Fruit fly (Drosophila melanogaster) whole organism, pupa: Measurements from ENCODE around the gene CG7550.

Experiments used
- CG10348 ChIP-seq: fragments of 200-800 bp; sonication (Bioruptor generic); IDR thresholded peaks from 2 replicates; pipeline ENCODE4 v1.3.6; 2022; ENCODE audit warnings: missing biosample characterization, missing genetic modification characterization
- CG12605 ChIP-seq: fragments of 200-800 bp; sonication (Bioruptor generic); IDR thresholded peaks from 2 replicates; pipeline ENCODE4 v1.3.6; 2022; ENCODE audit warnings: missing biosample characterization, missing genetic modification characterization
- CG13204 ChIP-seq: fragments of 200-800 bp; sonication (Bioruptor generic); optimal IDR thresholded peaks from 2 replicates; lab custom pipeline; 2018; ENCODE audit warnings: missing biosample characterization, mild to moderate bottlenecking, missing genetic modification characterization, moderate library complexity
- CG14655 ChIP-seq: fragments of 200-800 bp; sonication (Bioruptor generic); optimal IDR thresholded peaks from 3 replicates; lab custom pipeline; 2017; ENCODE audit warnings: mild to moderate bottlenecking, missing biosample characterization, missing genetic modification reagents, missing genetic modification characterization
- CG15710 ChIP-seq: fragments of 200-800 bp; sonication (Bioruptor generic); optimal IDR thresholded peaks from 2 replicates; lab custom pipeline; 2018; ENCODE audit warnings: missing biosample characterization, mild to moderate bottlenecking, missing genetic modification characterization, moderate library complexity
- CG17806 ChIP-seq: fragments of 200-800 bp; sonication (Bioruptor generic); optimal IDR thresholded peaks from 2 replicates; lab custom pipeline; 2018; ENCODE audit warnings: missing biosample characterization, mild to moderate bottlenecking, missing genetic modification characterization, moderate library complexity
- CG32121 ChIP-seq: fragments of 200-800 bp; sonication (Bioruptor generic); IDR thresholded peaks from 2 replicates; pipeline ENCODE4 v1.3.6; 2022; ENCODE audit warnings: missing biosample characterization, missing genetic modification characterization
- CG34367 ChIP-seq: fragments of 200-800 bp; sonication (Bioruptor generic); optimal IDR thresholded peaks from 2 replicates; lab custom pipeline; 2018; ENCODE audit warnings: missing biosample characterization, mild to moderate bottlenecking, missing genetic modification characterization
- CG4496 ChIP-seq: fragments of 200-800 bp; sonication (Bioruptor generic); IDR thresholded peaks from 3 replicates; pipeline ENCODE4 v1.3.6; 2022; ENCODE audit warnings: missing biosample characterization, missing genetic modification characterization
- CG8159 ChIP-seq: fragments of 200-800 bp; sonication (Bioruptor generic); optimal IDR thresholded peaks from 3 replicates; lab custom pipeline; 2018; ENCODE audit warnings: missing biosample characterization, mild to moderate bottlenecking, missing genetic modification characterization, moderate library complexity
- CG8301 ChIP-seq: fragments of 200-800 bp; sonication (Bioruptor generic); optimal IDR thresholded peaks from 2 replicates; lab custom pipeline; 2018; ENCODE audit warnings: missing biosample characterization, mild to moderate bottlenecking, missing genetic modification characterization
- CG9948 ChIP-seq: fragments of 200-800 bp; sonication (Bioruptor generic); optimal IDR thresholded peaks from 2 replicates; lab custom pipeline; 2018; ENCODE audit warnings: missing biosample characterization, mild to moderate bottlenecking, missing genetic modification characterization, moderate library complexity
- D1 ChIP-seq: fragments of 200-800 bp; sonication (Bioruptor generic); optimal IDR thresholded peaks from 2 replicates; lab custom pipeline; 2018; ENCODE audit warnings: missing biosample characterization, mild to moderate bottlenecking, missing genetic modification characterization, moderate library complexity
- EcR ChIP-seq: fragments of 200-800 bp; sonication (Bioruptor generic); optimal IDR thresholded peaks from 3 replicates; lab custom pipeline; 2019; ENCODE audit warnings: missing biosample characterization, missing genetic modification characterization, mild to moderate bottlenecking, moderate library complexity, missing genetic modification reagents
- Ets98B ChIP-seq: fragments of 200-800 bp; sonication (Bioruptor generic); IDR thresholded peaks from 2 replicates; pipeline ENCODE4 v1.3.6; 2022; ENCODE audit warnings: missing biosample characterization, missing genetic modification characterization
- Pif1A ChIP-seq: fragments of 200-800 bp; sonication (Bioruptor generic); optimal IDR thresholded peaks from 3 replicates; lab custom pipeline; 2016; ENCODE audit warnings: missing biosample characterization, missing genetic modification characterization
- Pif1B ChIP-seq: fragments of 200-800 bp; sonication (Bioruptor generic); optimal IDR thresholded peaks from 3 replicates; lab custom pipeline; 2016; ENCODE audit warnings: missing biosample characterization, missing genetic modification characterization
- Snoo ChIP-seq: fragments of 200-800 bp; sonication (Bioruptor generic); optimal IDR thresholded peaks from 3 replicates; lab custom pipeline; 2017; ENCODE audit warnings: missing biosample characterization, mild to moderate bottlenecking, missing genetic modification characterization, inconsistent platforms
- fd96Ca ChIP-seq: fragments of 200-800 bp; sonication (Bioruptor generic); IDR thresholded peaks from 3 replicates; pipeline ENCODE4 v1.3.6; 2022; ENCODE audit warnings: missing biosample characterization, missing genetic modification characterization
- gl ChIP-seq: fragments of 200-800 bp; sonication (Bioruptor generic); optimal IDR thresholded peaks from 2 replicates; lab custom pipeline; 2018; ENCODE audit warnings: missing biosample characterization, mild to moderate bottlenecking, missing genetic modification characterization
- rn ChIP-seq: fragments of 200-800 bp; sonication (Bioruptor generic); IDR thresholded peaks from 2 replicates; pipeline ENCODE4 v1.3.6; 2022; ENCODE audit warnings: missing biosample characterization, missing genetic modification characterization

Gene CG7550

DNA sequence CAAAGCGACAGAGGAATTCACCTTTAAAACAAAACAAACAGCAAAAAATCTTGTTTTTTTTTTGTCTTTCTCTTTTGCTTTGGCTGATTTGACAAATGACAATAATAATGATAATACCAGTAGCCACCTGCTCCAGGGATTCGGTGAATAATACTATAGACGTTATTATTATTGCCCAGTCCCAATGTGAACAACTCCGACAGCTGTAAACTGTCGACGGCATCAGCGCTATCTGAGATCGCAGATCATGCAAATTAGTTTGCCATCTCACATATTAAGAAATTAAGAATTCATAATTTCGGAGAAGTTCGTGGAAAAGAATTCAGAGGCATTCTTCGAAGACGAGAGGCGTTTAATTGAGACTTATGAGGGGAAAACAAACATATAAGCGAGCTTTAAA is 38.1 kb downstream of the CG7550 start:
- no peak for TF ChIP-seq CG14655
- TF ChIP-seq CG15710 (tag; lab: Kevin White, UChicago): no peak
- no peak for TF ChIP-seq D1 (tag; lab: Kevin White, UChicago)
- no peak for TF ChIP-seq gl
- TF ChIP-seq Pif1A (GFP tag; lab: Kevin White, UChicago): no peak
- no peak for TF ChIP-seq Pif1B (GFP tag; lab: Kevin White, UChicago)
- no peak for TF ChIP-seq CG8159 (tag; lab: Kevin White, UChicago)
- TF ChIP-seq CG32121: no peak

DNA sequence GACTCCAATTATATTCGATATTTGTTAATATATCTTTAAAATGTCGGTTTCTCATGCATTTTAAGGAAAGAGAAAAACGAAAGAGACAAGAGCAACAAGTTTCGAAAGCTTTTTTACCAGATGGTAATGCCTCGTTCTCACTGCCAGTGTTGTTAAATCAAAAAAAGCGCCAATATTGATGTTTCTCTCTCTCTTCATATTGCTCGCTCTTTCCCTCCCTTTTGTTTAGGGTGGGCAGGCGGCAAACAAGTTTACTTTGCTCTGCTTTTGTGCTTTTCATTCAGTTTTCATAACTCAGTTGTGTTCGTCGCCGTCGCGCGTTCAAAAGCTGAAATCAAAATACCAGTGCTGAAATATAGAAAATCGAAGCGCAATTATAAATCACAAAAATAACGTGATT is 42.5 kb downstream of the CG7550 start:
- TF ChIP-seq Snoo (tag; lab: Kevin White, UChicago) (peak; percentile 59), Ets98B (GFP tag; lab: Robert Waterston, UW) (peak; percentile 74; the same call in 1 of the 2 replicates), EcR (GFP tag; lab: Kevin White, UChicago) (peak; percentile 28), Pif1B (GFP tag; lab: Kevin White, UChicago) (peak; percentile 66), Pif1A (GFP tag; lab: Kevin White, UChicago) (peak; percentile 75), gl (no peak), CG8301 (peak; percentile 11), CG4496 (peak; percentile 49; the same call in 1 of the 3 replicates), CG32121 (peak; percentile 21; the same call in 1 of the 2 replicates), CG8159 (tag; lab: Kevin White, UChicago) (peak; percentile 49), CG12605 (GFP tag; lab: Robert Waterston, UW) (peak; percentile 72), CG13204 (no peak), D1 (tag; lab: Kevin White, UChicago) (no peak), rn (GFP tag; lab: Robert Waterston, UW) (no peak), CG34367 (peak; percentile 14), CG15710 (tag; lab: Kevin White, UChicago) (peak; percentile 2)

DNA sequence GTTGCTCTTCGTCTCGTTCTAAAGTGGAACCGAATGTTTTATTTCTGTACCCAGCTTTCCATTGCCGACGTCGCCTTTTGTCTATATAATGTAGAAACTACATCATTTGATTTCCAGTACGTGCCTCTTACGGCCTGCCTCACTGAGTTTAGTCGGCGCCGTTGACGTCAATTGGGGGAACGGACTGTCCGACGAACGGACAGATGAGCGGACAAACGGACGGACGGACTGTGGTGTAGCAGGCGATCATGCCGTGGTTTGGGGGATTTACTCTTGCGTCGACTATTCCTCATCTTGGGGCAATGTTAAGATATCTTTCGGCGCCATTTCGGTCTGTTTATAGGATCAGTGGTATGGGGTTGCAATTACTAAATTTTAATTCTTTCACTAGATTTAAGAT is 43.5 kb downstream of the CG7550 start:
- no peak for TF ChIP-seq Snoo (tag; lab: Kevin White, UChicago)
- no peak for TF ChIP-seq CG8301
- no peak for TF ChIP-seq fd96Ca (GFP tag; lab: Robert Waterston, UW)
- no peak for TF ChIP-seq CG8159 (tag; lab: Kevin White, UChicago)
- no peak for TF ChIP-seq CG34367

DNA sequence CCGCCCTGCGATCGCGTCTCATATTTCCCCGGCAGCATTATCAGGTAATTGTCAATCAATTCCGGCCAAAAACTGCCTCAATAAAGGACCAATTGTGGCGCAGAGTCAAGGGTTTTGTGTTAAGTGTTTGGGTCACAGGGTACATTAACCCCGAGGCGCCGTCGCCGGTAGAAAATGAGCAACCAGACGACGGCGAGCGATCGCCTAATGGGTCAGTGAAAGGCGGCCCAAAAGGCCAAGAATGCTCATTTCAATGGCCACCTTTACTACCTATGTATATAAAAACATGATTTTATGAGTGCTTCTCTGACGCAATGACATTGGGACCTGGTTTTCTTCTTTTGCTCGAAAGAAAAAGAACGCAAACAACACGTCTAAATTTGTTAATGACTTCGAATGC is 44.7 kb downstream of the CG7550 start:
- TF ChIP-seq gl (no peak), Ets98B (GFP tag; lab: Robert Waterston, UW) (no peak), CG12605 (GFP tag; lab: Robert Waterston, UW) (no peak), CG34367 (no peak), Pif1B (GFP tag; lab: Kevin White, UChicago) (no peak)

DNA sequence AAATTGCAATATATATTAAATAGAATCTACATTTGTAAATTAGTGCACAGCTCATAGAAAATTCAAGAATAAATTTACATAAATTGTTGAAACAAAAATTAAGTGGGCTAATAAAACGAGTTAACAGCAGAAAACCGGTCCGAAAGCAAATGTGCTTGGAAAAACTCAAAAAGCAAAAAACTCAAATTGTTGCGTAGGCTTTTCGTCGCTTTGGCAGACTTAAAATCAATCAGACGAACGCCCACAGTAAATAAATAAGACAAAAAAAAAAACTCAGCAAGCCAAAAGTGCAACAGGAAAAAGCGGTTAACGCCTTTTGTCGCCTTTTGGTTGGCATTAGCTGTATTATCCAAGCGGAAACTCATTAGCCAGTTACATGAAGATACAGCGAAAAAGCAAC is 46.4 kb downstream of the CG7550 start:
- TF ChIP-seq CG14655 (no peak), CG8301 (no peak), CG8159 (tag; lab: Kevin White, UChicago) (no peak), D1 (tag; lab: Kevin White, UChicago) (no peak), CG4496 (no peak), Snoo (tag; lab: Kevin White, UChicago) (no peak), CG17806 (tag; lab: Kevin White, UChicago) (no peak), Ets98B (GFP tag; lab: Robert Waterston, UW) (no peak), CG34367 (no peak), EcR (GFP tag; lab: Kevin White, UChicago) (no peak), CG10348 (GFP tag; lab: Robert Waterston, UW) (no peak), rn (GFP tag; lab: Robert Waterston, UW) (no peak), CG13204 (no peak), CG12605 (GFP tag; lab: Robert Waterston, UW) (no peak), gl (no peak), CG9948 (tag; lab: Kevin White, UChicago) (no peak), Pif1A (GFP tag; lab: Kevin White, UChicago) (no peak), CG32121 (no peak), fd96Ca (GFP tag; lab: Robert Waterston, UW) (no peak)

DNA sequence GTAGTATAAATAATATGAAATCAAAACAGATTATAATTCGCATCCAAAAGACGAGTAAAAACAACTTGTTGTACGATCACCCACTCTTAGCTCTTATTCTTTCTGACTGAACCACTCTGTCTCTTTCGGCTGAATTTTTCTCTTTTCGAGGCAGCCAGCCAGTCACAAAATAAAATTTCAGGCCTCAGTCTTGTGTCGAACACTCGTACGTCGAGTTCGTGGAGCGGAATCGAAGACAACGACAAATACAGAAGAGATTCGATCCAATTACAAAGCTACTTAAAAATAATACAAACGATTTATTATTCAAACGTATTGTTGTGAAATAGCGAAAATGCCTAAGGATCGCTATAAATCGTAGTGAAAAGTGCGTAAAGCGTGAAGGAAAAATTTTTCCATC is 47.1 kb downstream of the CG7550 start:
- TF ChIP-seq Pif1B (GFP tag; lab: Kevin White, UChicago): peak; percentile 39
- no peak for TF ChIP-seq CG9948 (tag; lab: Kevin White, UChicago)
- peak; percentile 12 for TF ChIP-seq D1 (tag; lab: Kevin White, UChicago)
- TF ChIP-seq CG32121: 0 out of 2 replicates have a peak, but pooled peaks have one; percentile 20
- TF ChIP-seq CG12605 (GFP tag; lab: Robert Waterston, UW): peak; percentile 40
- TF ChIP-seq CG34367: no peak
- no peak for TF ChIP-seq CG14655
- peak; percentile 64; the same call in 2 of the 3 replicates for TF ChIP-seq CG4496
- peak; percentile 12 for TF ChIP-seq Snoo (tag; lab: Kevin White, UChicago)
- no peak for TF ChIP-seq CG13204
- TF ChIP-seq Ets98B (GFP tag; lab: Robert Waterston, UW): peak; percentile 51; the same call in 1 of the 2 replicates
- TF ChIP-seq EcR (GFP tag; lab: Kevin White, UChicago): peak; percentile 35
- no peak for TF ChIP-seq CG15710 (tag; lab: Kevin White, UChicago)
- TF ChIP-seq Pif1A (GFP tag; lab: Kevin White, UChicago): peak; percentile 5
- TF ChIP-seq CG8301: peak; percentile 20
- TF ChIP-seq, all 21 proteins: peak for 10

DNA sequence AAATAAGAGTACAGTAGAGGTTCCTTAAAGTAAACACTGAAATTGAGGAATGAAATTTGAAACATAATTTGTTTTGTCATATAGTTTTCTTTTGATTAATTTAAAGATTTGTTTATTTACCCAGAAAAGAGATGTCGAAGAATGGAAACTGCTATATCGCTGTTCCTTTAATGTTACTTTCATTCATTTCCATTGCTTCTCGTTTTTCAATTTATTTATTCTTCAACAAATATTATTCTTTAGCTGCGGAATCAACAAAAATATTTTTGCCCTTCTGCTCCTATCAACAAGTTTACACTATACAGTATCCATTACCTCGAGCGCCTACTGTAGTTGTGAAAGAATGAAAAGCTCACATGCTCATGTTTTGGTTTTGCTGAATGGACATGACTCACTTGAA is 48.2 kb downstream of the CG7550 start:
- TF ChIP-seq CG12605 (GFP tag; lab: Robert Waterston, UW) (no peak), gl (no peak), Pif1A (GFP tag; lab: Kevin White, UChicago) (peak; percentile 16), fd96Ca (GFP tag; lab: Robert Waterston, UW) (no peak), CG4496 (0 out of 3 replicates have a peak, but pooled peaks have one; percentile 27), EcR (GFP tag; lab: Kevin White, UChicago) (no peak), rn (GFP tag; lab: Robert Waterston, UW) (no peak), CG14655 (peak; percentile 24), D1 (tag; lab: Kevin White, UChicago) (no peak), Pif1B (GFP tag; lab: Kevin White, UChicago) (peak; percentile 17), Snoo (tag; lab: Kevin White, UChicago) (no peak), CG17806 (tag; lab: Kevin White, UChicago) (peak; percentile 28), CG32121 (no peak), CG9948 (tag; lab: Kevin White, UChicago) (peak; percentile 29), CG34367 (no peak), CG13204 (no peak), CG8301 (peak; percentile 10), Ets98B (GFP tag; lab: Robert Waterston, UW) (no peak), CG10348 (GFP tag; lab: Robert Waterston, UW) (no peak), CG8159 (tag; lab: Kevin White, UChicago) (peak; percentile 41), CG15710 (tag; lab: Kevin White, UChicago) (peak; percentile 21)
- TF ChIP-seq, all 21 proteins: peak for 9
